Fruit fly (Drosophila melanogaster) whole organism, embryonic: ENCODE measurements around the gene Cralbp.
A peak's percentile ranks its signal among the peaks of the same experiment; 100 is the strongest.

Source experiments
- Atf6 ChIP-seq: fragments of 200-800 bp; sonication (Bioruptor generic); IDR thresholded peaks from 2 replicates; pipeline ENCODE4 v1.3.6; 2022; ENCODE audit warnings: missing biosample characterization, missing genetic modification characterization
- Awh ChIP-seq: fragments of 200-800 bp; sonication (Bioruptor generic); IDR thresholded peaks from 2 replicates; pipeline ENCODE4, ENCODE4 v1.3.6; 2022; ENCODE audit warnings: missing biosample characterization, missing genetic modification characterization
- C15 ChIP-seq: fragments of 200-800 bp; sonication (Bioruptor generic); IDR thresholded peaks from 3 replicates; pipeline ENCODE4 v1.3.6; 2022; ENCODE audit warnings: missing biosample characterization, missing genetic modification characterization
- CG10431 ChIP-seq: fragments of 200-800 bp; sonication (Bioruptor generic); optimal IDR thresholded peaks from 3 replicates; lab custom pipeline; 2018; ENCODE audit warnings: missing biosample characterization, mild to moderate bottlenecking, missing genetic modification characterization
- CG11398 ChIP-seq: fragments of 200-800 bp; sonication (Bioruptor generic); optimal IDR thresholded peaks from 2 replicates; lab custom pipeline; 2016; ENCODE audit warnings: missing biosample characterization, missing genetic modification characterization
- CG11695 ChIP-seq: fragments of 200-800 bp; sonication (Bioruptor generic); IDR thresholded peaks from 3 replicates; pipeline ENCODE4 v1.3.6; 2022; ENCODE audit warnings: missing biosample characterization, missing genetic modification characterization
- CG11696 ChIP-seq: fragments of 200-800 bp; sonication (Bioruptor generic); IDR thresholded peaks from 2 replicates; pipeline ENCODE4 v1.3.6; 2022; ENCODE audit warnings: missing biosample characterization, missing genetic modification characterization
- CG11723 ChIP-seq: fragments of 200-800 bp; sonication (Bioruptor generic); optimal IDR thresholded peaks from 2 replicates; lab custom pipeline; 2017; ENCODE audit warnings: missing biosample characterization, mild to moderate bottlenecking, missing genetic modification characterization
- CG12659 ChIP-seq: fragments of 200-800 bp; sonication (Bioruptor generic); optimal IDR thresholded peaks from 3 replicates; lab custom pipeline; 2017; ENCODE audit warnings: mild to moderate bottlenecking, missing biosample characterization, missing genetic modification reagents, missing genetic modification characterization
- CG14014 ChIP-seq: fragments of 200-800 bp; sonication (Bioruptor generic); IDR thresholded peaks from 2 replicates; pipeline ENCODE4 v1.3.6; 2022; ENCODE audit warnings: missing biosample characterization, missing genetic modification characterization
- CG16813 ChIP-seq: fragments of 200-800 bp; sonication (Bioruptor generic); IDR thresholded peaks from 3 replicates; pipeline ENCODE4 v1.3.6; 2022; ENCODE audit warnings: missing biosample characterization, missing genetic modification characterization; ENCODE audit not compliant: partially characterized antibody
- CG17186 ChIP-seq: fragments of 200-800 bp; sonication (Bioruptor generic); optimal IDR thresholded peaks from 3 replicates; lab custom pipeline; 2017; ENCODE audit warnings: missing biosample characterization, missing genetic modification reagents, missing genetic modification characterization
- CG17568 ChIP-seq: fragments of 200-800 bp; sonication (Bioruptor generic); optimal IDR thresholded peaks from 2 replicates; lab custom pipeline; 2018; ENCODE audit warnings: missing biosample characterization, mild to moderate bottlenecking, missing genetic modification characterization, moderate library complexity
- CG18262 ChIP-seq: fragments of 200-800 bp; optimal IDR thresholded peaks from 3 replicates; lab custom pipeline; 2019; ENCODE audit warnings: missing biosample characterization, mild to moderate bottlenecking, missing genetic modification characterization, moderate library complexity
- CG2202 ChIP-seq: fragments of 200-800 bp; sonication (Bioruptor generic); optimal IDR thresholded peaks from 2 replicates; lab custom pipeline; 2018; ENCODE audit warnings: missing biosample characterization, mild to moderate bottlenecking, missing genetic modification characterization
- CG30020 ChIP-seq: fragments of 200-800 bp; optimal IDR thresholded peaks from 2 replicates; lab custom pipeline; 2019; ENCODE audit warnings: missing biosample characterization, mild to moderate bottlenecking, missing genetic modification characterization, moderate library complexity
- CG5245 ChIP-seq: fragments of 200-800 bp; sonication (Bioruptor generic); optimal IDR thresholded peaks from 3 replicates; lab custom pipeline; 2016; ENCODE audit warnings: missing biosample characterization, missing genetic modification characterization
- CG8281 ChIP-seq: fragments of 200-800 bp; sonication (Bioruptor generic); optimal IDR thresholded peaks from 2 replicates; lab custom pipeline; 2018; ENCODE audit warnings: missing biosample characterization, mild to moderate bottlenecking, missing genetic modification characterization, moderate library complexity
- CG9215 ChIP-seq: fragments of 200-800 bp; sonication (Bioruptor generic); IDR thresholded peaks from 2 replicates; pipeline ENCODE4 v1.3.6; 2022; ENCODE audit warnings: missing biosample characterization, missing genetic modification characterization
- Dad ChIP-seq: fragments of 200-800 bp; sonication (Bioruptor generic); optimal IDR thresholded peaks from 3 replicates; lab custom pipeline; 2016; ENCODE audit warnings: missing biosample characterization, missing genetic modification characterization
- Dp ChIP-seq: fragments of 200-800 bp; sonication (Bioruptor generic); optimal IDR thresholded peaks from 2 replicates; lab custom pipeline; 2018; ENCODE audit warnings: missing biosample characterization, mild to moderate bottlenecking, missing genetic modification characterization, moderate library complexity
- Elba2 ChIP-seq: fragments of 200-800 bp; sonication (Bioruptor generic); optimal IDR thresholded peaks from 3 replicates; lab custom pipeline; 2016; ENCODE audit warnings: missing biosample characterization, missing genetic modification characterization
- HLHmδ ChIP-seq: fragments of 200-800 bp; sonication (Bioruptor generic); optimal IDR thresholded peaks from 2 replicates; lab custom pipeline; 2018; ENCODE audit warnings: missing biosample characterization, mild to moderate bottlenecking, missing genetic modification characterization, moderate library complexity
- Hr78 ChIP-seq, 2 experiments: fragments of 200-800 bp in 1 of 2; fragments of >200 bp in 1 of 2; sonication (Bioruptor generic) in 1 of 2; optimal IDR thresholded peaks; 2 replicates each; lab custom pipeline; 2017 to 2019; ENCODE audit warnings: missing biosample characterization in 2 of 2, missing genetic modification characterization in 2 of 2, mild to moderate bottlenecking in 1 of 2, moderate library complexity in 1 of 2
- Nf-YA ChIP-seq: fragments of 200-800 bp; sonication (Bioruptor generic); IDR thresholded peaks from 2 replicates; pipeline ENCODE4 v1.3.6; 2022; ENCODE audit warnings: missing biosample characterization, missing genetic modification characterization
- Oli ChIP-seq: fragments of 200-800 bp; sonication (Bioruptor generic); optimal IDR thresholded peaks from 2 replicates; lab custom pipeline; 2018; ENCODE audit warnings: missing biosample characterization, mild to moderate bottlenecking, missing genetic modification characterization, moderate library complexity
- Sox102F ChIP-seq: fragments of 200-800 bp; sonication (Bioruptor generic); optimal IDR thresholded peaks from 2 replicates; lab custom pipeline; 2018; ENCODE audit warnings: missing biosample characterization, mild to moderate bottlenecking, missing genetic modification characterization, moderate library complexity
- Stat92E ChIP-seq, 3 experiments: fragments of >200 bp in 2 of 3; fragments of 200-800 bp in 1 of 3; sonication (Bioruptor generic) in 1 of 3; optimal IDR thresholded peaks; 2 replicates each; lab custom pipeline; 2017 to 2019; ENCODE audit warnings: missing biosample characterization in 3 of 3, missing genetic modification characterization in 3 of 3, mild to moderate bottlenecking in 1 of 3, moderate library complexity in 1 of 3
- Trl ChIP-seq, 3 experiments: fragments of >200 bp in 2 of 3; fragments of 200-800 bp in 1 of 3; sonication (Bioruptor generic) in 1 of 3; optimal IDR thresholded peaks; 2 replicates in 1 of 3; 3 replicates in 2 of 3; lab custom pipeline; 2016 to 2017; ENCODE audit warnings: missing biosample characterization in 1 of 3, missing genetic modification characterization in 1 of 3
- Xbp1 ChIP-seq: fragments of 200-800 bp; sonication (Bioruptor generic); optimal IDR thresholded peaks from 3 replicates; lab custom pipeline; 2016; ENCODE audit warnings: missing biosample characterization, mild to moderate bottlenecking, missing genetic modification characterization
- ap ChIP-seq: fragments of 200-800 bp; sonication (Bioruptor generic); IDR thresholded peaks from 2 replicates; pipeline ENCODE4 v1.3.6; 2022; ENCODE audit warnings: missing biosample characterization, missing genetic modification characterization
- az2 ChIP-seq: fragments of 200-800 bp; sonication (Bioruptor generic); optimal IDR thresholded peaks from 3 replicates; lab custom pipeline; 2016; ENCODE audit warnings: missing biosample characterization, missing genetic modification characterization
- bcd ChIP-seq: fragments of 200-800 bp; sonication (Bioruptor generic); optimal IDR thresholded peaks from 2 replicates; lab custom pipeline; 2017; ENCODE audit warnings: missing biosample characterization, mild to moderate bottlenecking, missing genetic modification characterization
- bowl ChIP-seq: fragments of 200-800 bp; sonication (Bioruptor generic); IDR thresholded peaks from 2 replicates; pipeline ENCODE4 v1.3.6; 2022; ENCODE audit warnings: missing biosample characterization, missing genetic modification characterization
- ci ChIP-seq: fragments of 200-800 bp; sonication (Bioruptor generic); IDR thresholded peaks from 3 replicates; pipeline ENCODE4 v1.3.6; 2022; ENCODE audit warnings: missing biosample characterization, missing genetic modification characterization
- dm ChIP-seq: fragments of 200-800 bp; sonication (Bioruptor generic); optimal IDR thresholded peaks from 3 replicates; lab custom pipeline; 2016; ENCODE audit warnings: missing biosample characterization, missing genetic modification characterization
- dmrt11E ChIP-seq: fragments of 200-800 bp; sonication (Bioruptor generic); optimal IDR thresholded peaks from 3 replicates; lab custom pipeline; 2018; ENCODE audit warnings: missing biosample characterization, mild to moderate bottlenecking, missing genetic modification characterization, moderate library complexity
- dmrt99B ChIP-seq: fragments of 200-800 bp; sonication (Bioruptor generic); optimal IDR thresholded peaks from 2 replicates; lab custom pipeline; 2018; ENCODE audit warnings: missing biosample characterization, mild to moderate bottlenecking, missing genetic modification characterization, moderate library complexity
- grau ChIP-seq: fragments of 200-800 bp; optimal IDR thresholded peaks from 3 replicates; lab custom pipeline; 2019; ENCODE audit warnings: missing biosample characterization, mild to moderate bottlenecking, missing genetic modification characterization, moderate library complexity
- knrl ChIP-seq: fragments of 200-800 bp; sonication (Bioruptor generic); IDR thresholded peaks from 3 replicates; pipeline ENCODE4 v1.3.6; 2022; ENCODE audit warnings: missing biosample characterization, missing genetic modification characterization; ENCODE audit not compliant: partially characterized antibody
- lab ChIP-seq: fragments of 200-800 bp; sonication (Bioruptor generic); optimal IDR thresholded peaks from 3 replicates; lab custom pipeline; 2017; ENCODE audit warnings: missing biosample characterization, missing genetic modification characterization, mild to moderate bottlenecking, moderate library complexity, missing genetic modification reagents
- lilli ChIP-seq: fragments of 200-800 bp; sonication (Bioruptor generic); optimal IDR thresholded peaks from 3 replicates; lab custom pipeline; 2016; ENCODE audit warnings: missing biosample characterization, missing genetic modification characterization
- mam ChIP-seq: fragments of 200-800 bp; sonication (Bioruptor generic); optimal IDR thresholded peaks from 3 replicates; lab custom pipeline; 2016; ENCODE audit warnings: missing biosample characterization, missing genetic modification characterization
- nmo ChIP-seq: fragments of 200-800 bp; sonication (Bioruptor generic); optimal IDR thresholded peaks from 2 replicates; lab custom pipeline; 2018; ENCODE audit warnings: missing biosample characterization, mild to moderate bottlenecking, missing genetic modification characterization, moderate library complexity
- odd ChIP-seq: fragments of 200-800 bp; sonication (Bioruptor generic); optimal IDR thresholded peaks from 2 replicates; lab custom pipeline; 2017; ENCODE audit warnings: missing biosample characterization, mild to moderate bottlenecking, missing genetic modification characterization
- peb ChIP-seq: fragments of 200-800 bp; sonication (Bioruptor generic); IDR thresholded peaks from 2 replicates; pipeline ENCODE4 v1.3.6; 2022; ENCODE audit warnings: missing biosample characterization, missing genetic modification characterization
- row ChIP-seq: fragments of 200-800 bp; sonication (Bioruptor generic); IDR thresholded peaks from 3 replicates; pipeline ENCODE4 v1.3.6; 2022; ENCODE audit warnings: missing biosample characterization, missing genetic modification characterization
- run ChIP-seq: fragments of 200-800 bp; sonication (Bioruptor generic); optimal IDR thresholded peaks from 3 replicates; lab custom pipeline; 2018; ENCODE audit warnings: missing biosample characterization, mild to moderate bottlenecking, missing genetic modification characterization
- so ChIP-seq: fragments of 200-800 bp; sonication (Bioruptor generic); IDR thresholded peaks from 3 replicates; pipeline ENCODE4 v1.3.6; 2022; ENCODE audit warnings: missing biosample characterization, missing genetic modification characterization
- zf30C ChIP-seq: fragments of 200-800 bp; sonication (Bioruptor generic); optimal IDR thresholded peaks from 3 replicates; lab custom pipeline; 2018; ENCODE audit warnings: missing biosample characterization, mild to moderate bottlenecking, missing genetic modification characterization

The Cralbp gene

DNA sequence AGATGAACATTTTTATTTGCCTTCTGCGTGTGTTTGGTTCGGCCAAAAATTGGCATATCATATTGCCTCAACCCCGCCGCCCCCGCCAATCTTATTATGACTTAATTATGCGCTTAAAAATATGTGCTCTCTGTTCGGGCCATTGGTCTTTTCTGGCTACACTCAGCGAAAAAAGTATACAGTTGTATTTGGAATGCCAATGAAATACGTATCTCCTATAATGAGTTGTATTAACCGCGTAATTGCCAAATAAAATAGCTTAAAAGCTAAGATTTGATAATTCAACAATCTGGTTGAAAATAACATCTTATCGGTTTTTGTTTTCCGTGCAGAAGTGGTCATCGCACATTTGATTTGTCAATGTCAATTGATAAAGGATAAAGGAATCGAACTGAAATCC is 33.5 kb upstream of the Cralbp start (continued):
- TF ChIP-seq Atf6 (GFP tag; lab: Robert Waterston, UW): no peak
- no peak for TF ChIP-seq CG11723 (GFP tag; lab: Kevin White, UChicago)
- TF ChIP-seq HLHmδ (GFP tag; lab: Kevin White, UChicago): no peak
- TF ChIP-seq mam (GFP tag; lab: Kevin White, UChicago): peak; percentile 30
- TF ChIP-seq Hr78 (GFP tag; optimal IDR thresholded peaks at IDR 0.05; lab: Kevin White, UChicago): no peak
- TF ChIP-seq nmo (GFP tag; lab: Kevin White, UChicago): peak; percentile 10
- no peak for TF ChIP-seq CG30020 (tag; lab: Kevin White, UChicago)
- no peak for TF ChIP-seq CG17186 (GFP tag; lab: Kevin White, UChicago)
- TF ChIP-seq ap: no peak
- TF ChIP-seq CG11695 (GFP tag; lab: Robert Waterston, UW): no peak
- TF ChIP-seq knrl: no peak
- no peak for TF ChIP-seq CG17568
- TF ChIP-seq CG12659 (GFP tag; lab: Kevin White, UChicago): peak; percentile 3
- TF ChIP-seq lilli (GFP tag; lab: Kevin White, UChicago): peak; percentile 7
- TF ChIP-seq dm (GFP tag; lab: Kevin White, UChicago): no peak
- TF ChIP-seq CG11696 (GFP tag; lab: Robert Waterston, UW): 0 out of 2 replicates have a peak, but pooled peaks have one; percentile 23
- 0 out of 3 replicates have a peak, but pooled peaks have one; percentile 33 for TF ChIP-seq row (GFP tag; lab: Robert Waterston, UW)
- TF ChIP-seq CG16813 (GFP tag; lab: Robert Waterston, UW): no peak
- TF ChIP-seq CG9215 (GFP tag; lab: Robert Waterston, UW): no peak
- TF ChIP-seq bowl (GFP tag; lab: Robert Waterston, UW): no peak
- TF ChIP-seq lab (GFP tag; lab: Kevin White, UChicago): no peak
- TF ChIP-seq Oli (tag; lab: Kevin White, UChicago): peak; percentile 29
- TF ChIP-seq Trl (optimal IDR thresholded peaks at IDR 0.05; lab: Kevin White, UChicago): no peak
- TF ChIP-seq Trl (GFP tag; optimal IDR thresholded peaks at IDR 0.05; lab: Kevin White, UChicago): peak; percentile 33
- TF ChIP-seq grau (tag; lab: Kevin White, UChicago): peak; percentile 7
- TF ChIP-seq Elba2 (GFP tag; lab: Kevin White, UChicago): no peak
- TF ChIP-seq CG2202 (tag; lab: Kevin White, UChicago): no peak
- TF ChIP-seq Sox102F (GFP tag; lab: Kevin White, UChicago): peak; percentile 15
- TF ChIP-seq Dp (GFP tag; lab: Kevin White, UChicago): no peak
- TF ChIP-seq CG18262 (tag; lab: Kevin White, UChicago): no peak
- no peak for TF ChIP-seq Stat92E (GFP tag; optimal IDR thresholded peaks at IDR 0.05; lab: Kevin White, UChicago)
- no peak for TF ChIP-seq bcd (GFP tag; lab: Kevin White, UChicago)
- peak; percentile 28 for TF ChIP-seq Xbp1
- no peak for TF ChIP-seq dmrt99B
- 0 out of 2 replicates have a peak, but pooled peaks have one; percentile 5 for TF ChIP-seq CG14014 (GFP tag; lab: Robert Waterston, UW)
- TF ChIP-seq az2: no peak
- no peak for TF ChIP-seq Nf-YA (GFP tag; lab: Robert Waterston, UW)
- TF ChIP-seq CG11398 (GFP tag; lab: Kevin White, UChicago): no peak
- TF ChIP-seq CG10431 (GFP tag; lab: Kevin White, UChicago): no peak
- TF ChIP-seq Dad (GFP tag; lab: Kevin White, UChicago): no peak
- TF ChIP-seq zf30C (GFP tag; lab: Kevin White, UChicago): peak; percentile 3
- peak; percentile 7 for TF ChIP-seq dmrt11E
- TF ChIP-seq run (tag; lab: Kevin White, UChicago): no peak
- peak; percentile 23; the same call in 1 of the 3 replicates for TF ChIP-seq so (GFP tag; lab: Robert Waterston, UW)
- no peak for TF ChIP-seq peb (GFP tag; lab: Robert Waterston, UW)
- TF ChIP-seq ci (GFP tag; lab: Robert Waterston, UW): no peak
- TF ChIP-seq Awh (GFP tag; lab: Robert Waterston, UW): no peak
- TF ChIP-seq CG5245 (GFP tag; lab: Kevin White, UChicago): no peak
- no peak for TF ChIP-seq odd (GFP tag; lab: Kevin White, UChicago)
- TF ChIP-seq C15 (GFP tag; lab: Robert Waterston, UW): no peak
- no peak for TF ChIP-seq CG8281 (tag; lab: Kevin White, UChicago)
